Fruit fly (Drosophila melanogaster): ENCODE measurements around the gene Ir7e.

Gene Ir7e

dm6 chrX:7931028-7931549 is 49.6 kb upstream of the Ir7e start, which contains the start of gene mahe (continued):
- peak; percentile 29 for TF ChIP-seq CG10267 (tag; optimal IDR thresholded peaks at IDR 0.05)
- peak; percentile 76 for TF ChIP-seq HLH4C (GFP tag; IDR thresholded peaks at IDR 0.05; ENCODE audit: partially characterized antibody)
- TF ChIP-seq gsb-n (tag; optimal IDR thresholded peaks at IDR 0.05), result peak; percentile 18
- no peak for TF ChIP-seq CG9797 (GFP tag; optimal IDR thresholded peaks at IDR 0.05)
- TF ChIP-seq CG10274 (GFP tag; optimal IDR thresholded peaks at IDR 0.05), result no peak
- TF ChIP-seq CG7928 (GFP tag; optimal IDR thresholded peaks at IDR 0.05), result no peak
- TF ChIP-seq Mad (GFP tag; optimal IDR thresholded peaks at IDR 0.05), result no peak
- peak in 1 of 2 experiments; percentile 14 for TF ChIP-seq Pdp1 (GFP tag; optimal IDR thresholded peaks at IDR 0.05)
- no peak for TF ChIP-seq CG9876 (GFP tag; optimal IDR thresholded peaks at IDR 0.05)
- TF ChIP-seq CG17802 (tag; optimal IDR thresholded peaks at IDR 0.05), result no peak
- TF ChIP-seq CG11085 (GFP tag; IDR thresholded peaks at IDR 0.05), result no peak
- no peak for TF ChIP-seq ERR (GFP tag; optimal IDR thresholded peaks at IDR 0.05)
- no peak for TF ChIP-seq Dek (tag; optimal IDR thresholded peaks at IDR 0.05)
- TF ChIP-seq ash1 (GFP tag; optimal IDR thresholded peaks at IDR 0.05), result no peak
- TF ChIP-seq Aef1 (GFP tag; IDR thresholded peaks at IDR 0.05), result no peak
- peak; percentile 74 for TF ChIP-seq CG7963 (GFP tag; IDR thresholded peaks at IDR 0.05; ENCODE audit: partially characterized antibody)
- TF ChIP-seq CG42726 (GFP tag; IDR thresholded peaks at IDR 0.05; ENCODE audit: partially characterized antibody), result peak; percentile 75; the same call in 1 of the 2 replicates
- no peak for TF ChIP-seq CG12769 (tag; optimal IDR thresholded peaks at IDR 0.05)
- TF ChIP-seq Drgx (GFP tag; IDR thresholded peaks at IDR 0.05), result no peak
- no peak for TF ChIP-seq sim (GFP tag; IDR thresholded peaks at IDR 0.05)
- TF ChIP-seq sisA (GFP tag; IDR thresholded peaks at IDR 0.05), result no peak
- TF ChIP-seq sug (tag; optimal IDR thresholded peaks at IDR 0.05), result no peak
- peak; percentile 80 for TF ChIP-seq Dp (GFP tag; optimal IDR thresholded peaks at IDR 0.05)
- peak; percentile 85 for TF ChIP-seq Dref (GFP tag; IDR thresholded peaks at IDR 0.05)
- TF ChIP-seq pros (GFP tag; optimal IDR thresholded peaks at IDR 0.05), result peak; percentile 46
- TF ChIP-seq CG15696 (tag; optimal IDR thresholded peaks at IDR 0.05), result no peak
- TF ChIP-seq Opbp (GFP tag; IDR thresholded peaks at IDR 0.05; ENCODE audit: partially characterized antibody), result peak; percentile 88; the same call in 2 of the 3 replicates
- TF ChIP-seq scrt (GFP tag; optimal IDR thresholded peaks at IDR 0.05), result peak; percentile 38
- peak; percentile 46 for TF ChIP-seq CG17568 (GFP tag; optimal IDR thresholded peaks at IDR 0.05)
- peak; percentile 21 for TF ChIP-seq Ets97D (GFP tag; optimal IDR thresholded peaks at IDR 0.05)
- peak; percentile 74 for TF ChIP-seq inv (GFP tag; IDR thresholded peaks at IDR 0.05; ENCODE audit: partially characterized antibody)
- no peak for TF ChIP-seq mirr (GFP tag; optimal IDR thresholded peaks at IDR 0.05)
- TF ChIP-seq CG15479 (GFP tag; optimal IDR thresholded peaks at IDR 0.05), result peak; percentile 25
- no peak for TF ChIP-seq otp (GFP tag; IDR thresholded peaks at IDR 0.05)
- TF ChIP-seq dpn (GFP tag; optimal IDR thresholded peaks at IDR 0.05), result no peak
- no peak for TF ChIP-seq CG18599 (GFP tag; optimal IDR thresholded peaks at IDR 0.05)
- no peak for TF ChIP-seq Six4 (GFP tag; optimal IDR thresholded peaks at IDR 0.05)
- TF ChIP-seq sc (optimal IDR thresholded peaks at IDR 0.05), result no peak
- no peak for TF ChIP-seq sc (GFP tag; optimal IDR thresholded peaks at IDR 0.05)
- TF ChIP-seq Nf-YB (GFP tag; optimal IDR thresholded peaks at IDR 0.05), result no peak
- peak in 1 of 2 experiments; percentile 67 for TF ChIP-seq tll (GFP tag; optimal IDR thresholded peaks at IDR 0.05)
- peak; percentile 60 for TF ChIP-seq CG1233 (GFP tag; optimal IDR thresholded peaks at IDR 0.05)
- no peak for TF ChIP-seq CG10979 (tag; optimal IDR thresholded peaks at IDR 0.05)
- no peak for TF ChIP-seq Abd-B (GFP tag; optimal IDR thresholded peaks at IDR 0.05)
- TF ChIP-seq CG2129 (GFP tag; IDR thresholded peaks at IDR 0.05; ENCODE audit: partially characterized antibody), result peak; percentile 77
- peak; percentile 85 for TF ChIP-seq unc-4 (GFP tag; IDR thresholded peaks at IDR 0.05; ENCODE audit: partially characterized antibody)
- peak; percentile 17 for TF ChIP-seq YL-1 (GFP tag; optimal IDR thresholded peaks at IDR 0.05)
- TF ChIP-seq CG11093 (GFP tag; IDR thresholded peaks at IDR 0.05), result no peak
